Worm (Caenorhabditis elegans) whole organism, L1 larva: ENCODE results near the gene syx-16.

Experiments used
- C34B4.2 ChIP-seq: sonication (generic microtip); optimal IDR thresholded peaks from 2 replicates; lab custom pipeline; 2017; ENCODE audit warnings: mild to moderate bottlenecking, missing genetic modification characterization, missing compliant biosample characterization
- aha-1 ChIP-seq: fragments of 150-350 bp; optimal IDR thresholded peaks from 2 replicates; lab custom pipeline; 2014; ENCODE audit warnings: missing biosample characterization, missing genetic modification characterization
- alr-1 ChIP-seq: fragments of 200-800 bp; sonication (Bioruptor generic); optimal IDR thresholded peaks from 2 replicates; lab custom pipeline; 2018; ENCODE audit warnings: borderline replicate concordance, mild to moderate bottlenecking, missing genetic modification characterization, missing compliant biosample characterization
- ceh-63 ChIP-seq: fragments of 200-800 bp; sonication (Bioruptor generic); optimal IDR thresholded peaks from 2 replicates; lab custom pipeline; 2018; ENCODE audit warnings: mild to moderate bottlenecking, missing genetic modification characterization, missing compliant biosample characterization
- ceh-8 ChIP-seq: fragments of 200-800 bp; sonication (Bioruptor generic); optimal IDR thresholded peaks from 2 replicates; lab custom pipeline; 2018; ENCODE audit warnings: mild to moderate bottlenecking, missing genetic modification characterization, moderate library complexity, missing compliant biosample characterization
- ceh-82 ChIP-seq, 3 experiments: fragments of 150-350 bp in 1 of 3; sonication (generic microtip) in 2 of 3; optimal IDR thresholded peaks; 2 replicates each; lab custom pipeline; 2014 to 2017; ENCODE audit warnings: missing biosample characterization in 3 of 3, missing genetic modification characterization in 3 of 3
- ceh-88 ChIP-seq: fragments of 200-800 bp; sonication (Bioruptor generic); IDR thresholded peaks from 2 replicates; pipeline ENCODE4 v1.3.6; 2022; ENCODE audit warnings: missing genetic modification characterization, missing compliant biosample characterization
- ceh-90 ChIP-seq: sonication (generic microtip); optimal IDR thresholded peaks from 2 replicates; lab custom pipeline; 2016; ENCODE audit warnings: missing genetic modification characterization, missing compliant biosample characterization
- dpl-1 ChIP-seq, 3 experiments: fragments of 150-350 bp in 2 of 3; sonication (generic microtip) in 1 of 3; optimal IDR thresholded peaks; 2 replicates each; lab custom pipeline; 2014 to 2017; ENCODE audit warnings: missing biosample characterization in 3 of 3, missing genetic modification characterization in 3 of 3, missing genetic modification reagents in 3 of 3
- efl-3 ChIP-seq: fragments of 200-800 bp; sonication (Bioruptor generic); optimal IDR thresholded peaks from 2 replicates; lab custom pipeline; 2018; ENCODE audit warnings: mild to moderate bottlenecking, missing genetic modification characterization, missing compliant biosample characterization
- egl-13 ChIP-seq: sonication (generic microtip); optimal IDR thresholded peaks from 2 replicates; lab custom pipeline; 2016; ENCODE audit warnings: missing genotype, missing genetic modification reagents, missing genetic modification characterization, missing compliant biosample characterization
- egl-27 ChIP-seq, 2 experiments: fragments of 150-350 bp in 1 of 2; sonication (generic microtip); optimal IDR thresholded peaks; 3 replicates each; lab custom pipeline; 2017 to 2018; ENCODE audit warnings: missing biosample characterization in 2 of 2, missing genetic modification characterization in 2 of 2, missing genetic modification reagents in 2 of 2
- elt-3 ChIP-seq, 6 experiments: fragments of 150-350 bp in 1 of 6; sonication (generic microtip); optimal IDR thresholded peaks; 2 replicates each; lab custom pipeline; 2017 to 2018; ENCODE audit warnings: missing biosample characterization in 6 of 6, missing genetic modification characterization in 6 of 6, inconsistent platforms in 1 of 6
- ets-5 ChIP-seq: fragments of 200-800 bp; sonication (Bioruptor generic); IDR thresholded peaks from 2 replicates; pipeline ENCODE4 v1.3.6; 2022; ENCODE audit warnings: missing genetic modification characterization, missing compliant biosample characterization
- fkh-4 ChIP-seq: sonication (generic microtip); optimal IDR thresholded peaks from 2 replicates; lab custom pipeline; 2016; ENCODE audit warnings: missing compliant biosample characterization, missing genetic modification characterization, borderline replicate concordance
- fkh-8 ChIP-seq: sonication (generic microtip); optimal IDR thresholded peaks from 2 replicates; lab custom pipeline; 2016; ENCODE audit warnings: mild to moderate bottlenecking, missing genetic modification characterization, missing compliant biosample characterization
- fos-1 ChIP-seq: fragments of 150-350 bp; optimal IDR thresholded peaks from 2 replicates; lab custom pipeline; 2014; ENCODE audit warnings: missing biosample characterization, missing genetic modification characterization
- hlh-17 ChIP-seq: fragments of 200-800 bp; sonication (Bioruptor generic); optimal IDR thresholded peaks from 2 replicates; lab custom pipeline; 2018; ENCODE audit warnings: missing genetic modification characterization, mild to moderate bottlenecking, missing compliant biosample characterization, moderate library complexity, borderline replicate concordance
- hlh-4 ChIP-seq: sonication (generic microtip); optimal IDR thresholded peaks from 2 replicates; lab custom pipeline; 2016; ENCODE audit warnings: mild to moderate bottlenecking, missing genetic modification characterization, missing compliant biosample characterization
- hpl-2 ChIP-seq: fragments of 150-350 bp; optimal IDR thresholded peaks from 2 replicates; lab custom pipeline; 2014; ENCODE audit warnings: missing biosample characterization, missing genetic modification reagents, missing genetic modification characterization
- irx-1 ChIP-seq: sonication (generic microtip); optimal IDR thresholded peaks from 2 replicates; lab custom pipeline; 2016; ENCODE audit warnings: missing genetic modification characterization, missing compliant biosample characterization
- lin-13 ChIP-seq: fragments of 150-350 bp; optimal IDR thresholded peaks from 2 replicates; lab custom pipeline; 2014; ENCODE audit warnings: missing biosample characterization, missing genetic modification reagents, missing genetic modification characterization
- lin-15B ChIP-seq: fragments of 150-350 bp; sonication (generic microtip); optimal IDR thresholded peaks from 3 replicates; lab custom pipeline; 2014; ENCODE audit warnings: missing biosample characterization, missing genetic modification characterization
- lir-3 ChIP-seq: sonication (generic microtip); optimal IDR thresholded peaks from 2 replicates; lab custom pipeline; 2016; ENCODE audit warnings: mild to moderate bottlenecking, missing genetic modification characterization, moderate library complexity, missing compliant biosample characterization; ENCODE audit not compliant: poor library complexity
- mab-9 ChIP-seq: fragments of 200-800 bp; sonication (Bioruptor generic); IDR thresholded peaks from 2 replicates; pipeline ENCODE4 v1.3.6; 2022; ENCODE audit warnings: missing genetic modification reagents, missing genetic modification characterization, missing compliant biosample characterization
- mef-2 ChIP-seq: fragments of 150-350 bp; optimal IDR thresholded peaks from 2 replicates; lab custom pipeline; 2014; ENCODE audit warnings: missing biosample characterization, missing genetic modification characterization
- mep-1 ChIP-seq: fragments of 150-350 bp; optimal IDR thresholded peaks from 2 replicates; lab custom pipeline; 2014; ENCODE audit warnings: missing biosample characterization, missing genetic modification characterization
- nhr-11 ChIP-seq: fragments of 150-350 bp; optimal IDR thresholded peaks from 2 replicates; lab custom pipeline; 2014; ENCODE audit warnings: missing biosample characterization, missing genetic modification characterization
- nhr-19 ChIP-seq: fragments of 200-800 bp; sonication (Bioruptor generic); conservative IDR thresholded peaks from 2 replicates; pipeline ENCODE4 v1.3.6; 2022; ENCODE audit warnings: missing genetic modification characterization, missing compliant biosample characterization
- nhr-20 ChIP-seq: sonication (generic microtip); optimal IDR thresholded peaks from 2 replicates; lab custom pipeline; 2016; ENCODE audit warnings: mild to moderate bottlenecking, missing genetic modification characterization, missing compliant biosample characterization
- nhr-237 ChIP-seq: fragments of 150-350 bp; optimal IDR thresholded peaks from 2 replicates; lab custom pipeline; 2014; ENCODE audit warnings: missing biosample characterization, missing genetic modification characterization
- nhr-28 ChIP-seq: fragments of 150-350 bp; optimal IDR thresholded peaks from 2 replicates; lab custom pipeline; 2014; ENCODE audit warnings: missing biosample characterization, missing genetic modification characterization
- nhr-47 ChIP-seq: sonication (generic microtip); optimal IDR thresholded peaks from 2 replicates; lab custom pipeline; 2016; ENCODE audit warnings: mild to moderate bottlenecking, missing genetic modification characterization, moderate library complexity, missing compliant biosample characterization
- nhr-71 ChIP-seq: sonication (generic microtip); optimal IDR thresholded peaks from 2 replicates; lab custom pipeline; 2016; ENCODE audit warnings: mild to moderate bottlenecking, missing genetic modification characterization, moderate library complexity, missing compliant biosample characterization
- nhr-85 ChIP-seq: sonication (generic microtip); peaks from one replicate; lab custom pipeline; 2016; ENCODE audit warnings: missing genetic modification characterization, inconsistent platforms, missing compliant biosample characterization
- nhr-90 ChIP-seq: sonication (generic microtip); optimal IDR thresholded peaks from 2 replicates; lab custom pipeline; 2016; ENCODE audit warnings: mild to moderate bottlenecking, missing genetic modification characterization, missing compliant biosample characterization; ENCODE audit not compliant: poor library complexity
- pax-3 ChIP-seq: fragments of 200-800 bp; sonication (Bioruptor generic); optimal IDR thresholded peaks from 2 replicates; lab custom pipeline; 2018; ENCODE audit warnings: mild to moderate bottlenecking, missing genetic modification characterization, moderate library complexity, missing compliant biosample characterization
- rnt-1 ChIP-seq: sonication (generic microtip); optimal IDR thresholded peaks from 2 replicates; lab custom pipeline; 2016; ENCODE audit warnings: mild to moderate bottlenecking, missing genetic modification characterization, moderate library complexity, missing compliant biosample characterization
- snpc-4 ChIP-seq: fragments of 150-350 bp; optimal IDR thresholded peaks from 2 replicates; lab custom pipeline; 2014; ENCODE audit warnings: missing biosample characterization, missing genetic modification characterization
- snu-23 ChIP-seq: sonication (generic microtip); optimal IDR thresholded peaks from 2 replicates; lab custom pipeline; 2016; ENCODE audit warnings: missing genetic modification characterization, missing compliant biosample characterization
- sox-4 ChIP-seq: sonication (generic microtip); optimal IDR thresholded peaks from 2 replicates; lab custom pipeline; 2016; ENCODE audit warnings: missing genetic modification characterization, missing compliant biosample characterization
- swsn-7 ChIP-seq: sonication (generic microtip); optimal IDR thresholded peaks from 2 replicates; lab custom pipeline; 2016; ENCODE audit warnings: missing genetic modification characterization, missing compliant biosample characterization
- unc-130 ChIP-seq: fragments of 150-350 bp; optimal IDR thresholded peaks from 2 replicates; lab custom pipeline; 2017; ENCODE audit warnings: missing biosample characterization, missing genetic modification characterization, inconsistent platforms
- unc-30 ChIP-seq: sonication (generic microtip); optimal IDR thresholded peaks from 2 replicates; lab custom pipeline; 2017; ENCODE audit warnings: missing biosample characterization, missing genetic modification characterization
- vab-15 ChIP-seq: sonication (generic microtip); optimal IDR thresholded peaks from 2 replicates; lab custom pipeline; 2017; ENCODE audit warnings: missing genotype, mild to moderate bottlenecking, missing genetic modification characterization, missing compliant biosample characterization
- ztf-11 ChIP-seq, 2 experiments: sonication (generic microtip); optimal IDR thresholded peaks; 2 replicates each; lab custom pipeline; 2016 to 2017; ENCODE audit warnings: missing genetic modification characterization in 2 of 2, missing biosample characterization in 1 of 2, missing compliant biosample characterization in 1 of 2
- ztf-4 ChIP-seq: fragments of 150-350 bp; optimal IDR thresholded peaks from 2 replicates; lab custom pipeline; 2014; ENCODE audit warnings: missing biosample characterization, missing genetic modification characterization

syx-16 gene

DNA sequence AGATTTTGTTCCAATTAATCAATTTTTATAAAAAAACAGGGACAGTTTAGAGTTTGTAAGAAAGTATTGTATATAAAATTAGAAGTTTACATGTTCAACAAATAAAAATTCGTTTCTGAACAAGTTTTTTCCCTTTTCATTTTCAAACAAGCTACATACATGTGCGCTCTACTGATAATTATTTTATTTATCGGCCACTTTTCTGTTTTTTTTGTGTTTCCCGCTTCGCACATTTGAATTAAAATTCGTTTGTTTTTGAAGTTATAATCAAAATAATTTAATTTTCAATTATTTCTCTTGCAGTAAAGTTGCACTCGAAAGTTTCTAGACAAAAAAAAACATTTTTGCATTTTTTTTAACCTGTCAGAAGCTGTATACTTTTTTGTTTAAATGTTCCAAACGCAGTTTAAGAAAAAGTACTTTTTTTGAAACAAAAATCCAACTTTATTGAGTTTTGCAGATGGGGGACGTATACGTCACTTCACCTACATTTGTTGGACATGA is 18.2 kb downstream of the syx-16 start, which contains the start of gene hira-1 (continued):
- TF ChIP-seq nhr-20 (tag; lab: Kevin White, UChicago) (no peak), hlh-17 (no peak), efl-3 (GFP tag; lab: Kevin White, UChicago) (no peak), ceh-8 (GFP tag; lab: Kevin White, UChicago) (no peak), C34B4.2 (tag; lab: Kevin White, UChicago) (no peak), dpl-1 (GFP tag; optimal IDR thresholded peaks at IDR 0.05; lab: Kevin White, UChicago) (peak; percentile 62 to 82 (median 63)), egl-27 (tag; optimal IDR thresholded peaks at IDR 0.05; lab: Kevin White, UChicago) (no peak), mef-2 (tag; lab: Kevin White, UChicago) (no peak), alr-1 (tag; lab: Kevin White, UChicago) (no peak), nhr-85 (tag; lab: Kevin White, UChicago) (no peak), hlh-4 (tag; lab: Kevin White, UChicago) (no peak), nhr-71 (tag; lab: Kevin White, UChicago) (no peak), rnt-1 (tag; lab: Kevin White, UChicago) (no peak), swsn-7 (tag; lab: Kevin White, UChicago) (no peak), vab-15 (tag; lab: Kevin White, UChicago) (peak; percentile 12), ceh-63 (GFP tag; lab: Kevin White, UChicago) (no peak)

DNA sequence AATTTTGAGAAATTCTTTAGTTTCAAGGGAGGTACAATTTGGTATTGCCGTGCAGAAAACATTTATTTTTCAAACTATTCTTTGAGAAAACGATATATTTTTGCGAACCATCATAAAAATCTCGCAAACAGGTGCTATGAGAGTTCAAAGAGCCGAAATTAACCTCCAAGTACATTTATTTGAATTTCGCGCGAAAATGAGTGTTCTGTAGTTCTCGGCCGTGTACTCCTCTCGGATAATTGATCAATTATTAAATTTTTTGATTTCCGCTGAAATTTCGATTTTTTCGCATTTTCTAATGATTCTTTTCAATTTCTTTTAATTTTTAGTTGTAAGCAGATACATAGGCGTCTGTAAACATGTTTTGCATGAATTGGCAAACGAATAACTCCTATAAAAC is 18.7 kb downstream of the syx-16 start:
- TF ChIP-seq rnt-1 (tag; lab: Kevin White, UChicago) (peak; percentile 91), unc-30 (no peak), ztf-11 (tag; optimal IDR thresholded peaks at IDR 0.05; lab: Kevin White, UChicago) (peak in 1 of 2 experiments; percentile 67), mep-1 (tag; lab: Kevin White, UChicago) (no peak), snpc-4 (tag; lab: Kevin White, UChicago) (no peak), swsn-7 (tag; lab: Kevin White, UChicago) (peak; percentile 48), fos-1 (peak; percentile 23), hlh-17 (no peak), sox-4 (tag; lab: Kevin White, UChicago) (peak; percentile 60), ceh-88 (GFP tag; lab: Robert Waterston, UW) (no peak), egl-27 (tag; optimal IDR thresholded peaks at IDR 0.05; lab: Kevin White, UChicago) (no peak), lin-15B (no peak), fkh-4 (tag; lab: Kevin White, UChicago) (peak; percentile 56), dpl-1 (GFP tag; optimal IDR thresholded peaks at IDR 0.05; lab: Kevin White, UChicago) (peak; percentile 84 to 92 (median 89)), lir-3 (tag; lab: Kevin White, UChicago) (peak; percentile 84), unc-130 (peak; percentile 21), hpl-2 (GFP tag; lab: Kevin White, UChicago) (no peak), alr-1 (tag; lab: Kevin White, UChicago) (no peak), nhr-28 (no peak), ztf-4 (tag; lab: Kevin White, UChicago) (no peak), snu-23 (GFP tag; lab: Kevin White, UChicago) (peak; percentile 39), lin-13 (GFP tag; lab: Kevin White, UChicago) (no peak), nhr-90 (tag; lab: Kevin White, UChicago) (peak; percentile 70), ceh-82 (tag; optimal IDR thresholded peaks at IDR 0.05; lab: Kevin White, UChicago) (peak in 1 of 3 experiments; percentile 8), nhr-85 (tag; lab: Kevin White, UChicago) (peak; percentile 79), egl-13 (tag; lab: Kevin White, UChicago) (peak; percentile 57), fkh-8 (no peak), vab-15 (tag; lab: Kevin White, UChicago) (no peak), nhr-11 (tag; lab: Kevin White, UChicago) (no peak), nhr-20 (tag; lab: Kevin White, UChicago) (peak; percentile 58), nhr-47 (tag; lab: Kevin White, UChicago) (peak; percentile 64), mab-9 (GFP tag; lab: Robert Waterston, UW) (no peak), elt-3 (tag; optimal IDR thresholded peaks at IDR 0.05; lab: Kevin White, UChicago) (no peak), C34B4.2 (tag; lab: Kevin White, UChicago) (no peak), ceh-63 (GFP tag; lab: Kevin White, UChicago) (no peak), pax-3 (tag; lab: Kevin White, UChicago) (peak; percentile 16), hlh-4 (tag; lab: Kevin White, UChicago) (no peak), irx-1 (peak; percentile 72), ceh-90 (peak; percentile 83), nhr-19 (peak; percentile 65), nhr-237 (tag; lab: Kevin White, UChicago) (no peak), aha-1 (tag; lab: Kevin White, UChicago) (no peak), ceh-8 (GFP tag; lab: Kevin White, UChicago) (no peak), ets-5 (GFP tag; lab: Robert Waterston, UW) (no peak)
